Worm (Caenorhabditis elegans): Measurements from ENCODE around the gene Y16B4A.2.

- TF ChIP-seq snpc-4 (tag; optimal IDR thresholded peaks at IDR 0.05) (no peak), unc-62 (GFP tag; optimal IDR thresholded peaks at IDR 0.05) (no peak)
Measured at ce11 chrX:14775222-14775621, 3.6 kb upstream of the Y16B4A.2 start.
